Fruit fly (Drosophila melanogaster): ENCODE measurements around the gene tws.

- no peak for TF ChIP-seq Hr4 (GFP tag; optimal IDR thresholded peaks at IDR 0.05)
- TF ChIP-seq Hr38 (GFP tag; optimal IDR thresholded peaks at IDR 0.05), result no peak
- no peak for TF ChIP-seq spab (GFP tag; optimal IDR thresholded peaks at IDR 0.05)
- TF ChIP-seq fd59A (GFP tag; optimal IDR thresholded peaks at IDR 0.05), result no peak
- no peak for TF ChIP-seq Met (GFP tag; optimal IDR thresholded peaks at IDR 0.05)
- no peak for TF ChIP-seq CG6276 (GFP tag; optimal IDR thresholded peaks at IDR 0.05)
- TF ChIP-seq vri (GFP tag; optimal IDR thresholded peaks at IDR 0.05), result no peak
- TF ChIP-seq CG11902 (GFP tag; optimal IDR thresholded peaks at IDR 0.05), result no peak
- no peak for TF ChIP-seq CG8632 (GFP tag; optimal IDR thresholded peaks at IDR 0.05)
- no peak for TF ChIP-seq CG6163 (GFP tag; IDR thresholded peaks at IDR 0.05)
- TF ChIP-seq Sox15 (GFP tag; optimal IDR thresholded peaks at IDR 0.05), result no peak
These were observed 25.8 kb downstream of the tws start for dm6 chr3R:10113746-10114145.

All from whole organism, prepupa.